Fruit fly (Drosophila melanogaster) whole organism, embryonic: Measurements from ENCODE around the gene zf30C.

ENCODE experiments used
- CG10979 ChIP-seq: fragments of 200-800 bp; sonication (Bioruptor generic); optimal IDR thresholded peaks from 2 replicates; lab custom pipeline; 2018; ENCODE audit warnings: missing biosample characterization, mild to moderate bottlenecking, missing genetic modification characterization, moderate library complexity
- CG17802 ChIP-seq: fragments of 200-800 bp; sonication (Bioruptor generic); optimal IDR thresholded peaks from 2 replicates; lab custom pipeline; 2018; ENCODE audit warnings: missing biosample characterization, mild to moderate bottlenecking, missing genetic modification characterization, moderate library complexity
- CG31441 ChIP-seq: fragments of 200-800 bp; sonication (Bioruptor generic); IDR thresholded peaks from 2 replicates; pipeline ENCODE4 v1.3.6; 2022; ENCODE audit warnings: missing biosample characterization, missing genetic modification characterization
- CG6854 ChIP-seq: fragments of 200-800 bp; sonication (Bioruptor generic); optimal IDR thresholded peaks from 3 replicates; lab custom pipeline; 2017; ENCODE audit warnings: missing biosample characterization, mild to moderate bottlenecking, missing genetic modification characterization
- Dip2 ChIP-seq: fragments of 200-800 bp; sonication (Bioruptor generic); IDR thresholded peaks from 2 replicates; pipeline ENCODE4 v1.3.6; 2022; ENCODE audit warnings: missing biosample characterization, missing genetic modification characterization
- HmgD ChIP-seq: fragments of 200-800 bp; sonication (Bioruptor generic); optimal IDR thresholded peaks from 3 replicates; lab custom pipeline; 2016; ENCODE audit warnings: missing biosample characterization, missing genetic modification characterization
- MESR4 ChIP-seq: fragments of 200-800 bp; sonication (Bioruptor generic); optimal IDR thresholded peaks from 2 replicates; lab custom pipeline; 2018; ENCODE audit warnings: missing biosample characterization, mild to moderate bottlenecking, missing genetic modification characterization, moderate library complexity
- chn ChIP-seq: fragments of 200-800 bp; sonication (Bioruptor generic); optimal IDR thresholded peaks from 2 replicates; lab custom pipeline; 2016; ENCODE audit warnings: missing biosample characterization, missing genetic modification characterization

dm6 chr2L:9734134-9734533 lies 24.0 kb upstream of the zf30C start:
- TF ChIP-seq CG6854 (GFP tag; lab: Kevin White, UChicago) (no peak), chn (GFP tag; lab: Kevin White, UChicago) (no peak), CG17802 (tag; lab: Kevin White, UChicago) (no peak), MESR4 (GFP tag; lab: Kevin White, UChicago) (no peak), CG31441 (GFP tag; lab: Robert Waterston, UW) (no peak), HmgD (GFP tag; lab: Kevin White, UChicago) (no peak), CG10979 (no peak), Dip2 (GFP tag; lab: Robert Waterston, UW) (no peak)
